Worm (Caenorhabditis elegans) whole organism, mixed stage, embryonic: Measurements from ENCODE around the gene lec-4.
A peak's percentile ranks its signal among the peaks of the same experiment; 100 is the strongest.

Experiments
- M03D4.4 ChIP-seq: sonication (generic microtip); optimal IDR thresholded peaks from 2 replicates; lab custom pipeline; 2017; ENCODE audit warnings: mild to moderate bottlenecking, missing genetic modification characterization, missing compliant biosample characterization
- bed-3 ChIP-seq: fragments of 200-800 bp; sonication (Bioruptor generic); optimal IDR thresholded peaks from 3 replicates; lab custom pipeline; 2018; ENCODE audit warnings: mild to moderate bottlenecking, missing genetic modification characterization, moderate library complexity, missing compliant biosample characterization
- blmp-1 ChIP-seq: fragments of 150-350 bp; optimal IDR thresholded peaks from 2 replicates; lab custom pipeline; 2014; ENCODE audit warnings: missing biosample characterization, missing genetic modification characterization
- ceh-39 ChIP-seq: fragments of 150-350 bp; optimal IDR thresholded peaks from 2 replicates; lab custom pipeline; 2014; ENCODE audit warnings: missing biosample characterization, missing genetic modification characterization
- ceh-43 ChIP-seq: fragments of 200-800 bp; sonication (Bioruptor generic); optimal IDR thresholded peaks from 2 replicates; lab custom pipeline; 2018; ENCODE audit warnings: mild to moderate bottlenecking, missing genetic modification characterization, moderate library complexity, missing compliant biosample characterization
- ceh-83 ChIP-seq: fragments of 200-800 bp; sonication (Bioruptor generic); optimal IDR thresholded peaks from 2 replicates; lab custom pipeline; 2018; ENCODE audit warnings: mild to moderate bottlenecking, missing genetic modification characterization, missing compliant biosample characterization
- ces-1 ChIP-seq: fragments of 150-350 bp; optimal IDR thresholded peaks from 2 replicates; lab custom pipeline; 2014; ENCODE audit warnings: missing biosample characterization, missing genetic modification reagents, missing genetic modification characterization
- cnd-1 ChIP-seq: fragments of 200-800 bp; sonication (Bioruptor generic); optimal IDR thresholded peaks from 2 replicates; lab custom pipeline; 2018; ENCODE audit warnings: mild to moderate bottlenecking, missing genetic modification characterization, missing compliant biosample characterization
- drap-1 ChIP-seq: fragments of 200-800 bp; sonication (Bioruptor generic); optimal IDR thresholded peaks from 3 replicates; lab custom pipeline; 2018; ENCODE audit warnings: mild to moderate bottlenecking, missing genetic modification characterization, missing compliant biosample characterization
- elt-1 ChIP-seq: sonication (generic microtip); optimal IDR thresholded peaks from 2 replicates; lab custom pipeline; 2017; ENCODE audit warnings: missing genetic modification characterization, mild to moderate bottlenecking, missing compliant biosample characterization, antibody characterized with exemption, moderate library complexity, borderline replicate concordance; ENCODE audit not compliant: insufficient read depth
- elt-3 ChIP-seq: fragments of 150-350 bp; optimal IDR thresholded peaks from 2 replicates; lab custom pipeline; 2014; ENCODE audit warnings: missing biosample characterization, missing genetic modification characterization
- flh-1 ChIP-seq: fragments of 200-800 bp; sonication (Bioruptor generic); optimal IDR thresholded peaks from 2 replicates; lab custom pipeline; 2018; ENCODE audit warnings: mild to moderate bottlenecking, missing genetic modification characterization, moderate library complexity, missing compliant biosample characterization
- ham-2 ChIP-seq: fragments of 200-800 bp; sonication (Bioruptor generic); optimal IDR thresholded peaks from 2 replicates; lab custom pipeline; 2018; ENCODE audit warnings: mild to moderate bottlenecking, missing genetic modification characterization, missing compliant biosample characterization
- hlh-1 ChIP-seq: fragments of 150-350 bp; optimal IDR thresholded peaks from 2 replicates; lab custom pipeline; 2014; ENCODE audit warnings: missing biosample characterization, missing genetic modification reagents, missing genetic modification characterization
- lin-13 ChIP-seq: fragments of 150-350 bp; optimal IDR thresholded peaks from 2 replicates; lab custom pipeline; 2014; ENCODE audit warnings: missing biosample characterization, missing genetic modification characterization
- lin-32 ChIP-seq: fragments of 200-800 bp; sonication (Bioruptor generic); optimal IDR thresholded peaks from 2 replicates; lab custom pipeline; 2018; ENCODE audit warnings: mild to moderate bottlenecking, missing genetic modification characterization, missing compliant biosample characterization
- lsy-2 ChIP-seq: fragments of 150-350 bp; optimal IDR thresholded peaks from 2 replicates; lab custom pipeline; 2014; ENCODE audit warnings: missing biosample characterization, missing genetic modification characterization
- mab-5 ChIP-seq: fragments of 150-350 bp; optimal IDR thresholded peaks from 2 replicates; lab custom pipeline; 2014; ENCODE audit warnings: missing biosample characterization, missing genetic modification characterization
- mep-1 ChIP-seq: fragments of 150-350 bp; optimal IDR thresholded peaks from 2 replicates; lab custom pipeline; 2017; ENCODE audit warnings: missing biosample characterization, missing genetic modification reagents, missing genetic modification characterization, inconsistent platforms
- mls-2 ChIP-seq: sonication (generic microtip); optimal IDR thresholded peaks from 2 replicates; lab custom pipeline; 2016; ENCODE audit warnings: mild to moderate bottlenecking, missing genetic modification characterization, moderate library complexity, missing compliant biosample characterization
- nhr-12 ChIP-seq: fragments of 150-350 bp; optimal IDR thresholded peaks from 2 replicates; lab custom pipeline; 2014; ENCODE audit warnings: missing biosample characterization, missing genetic modification characterization
- nhr-2 ChIP-seq: fragments of 150-350 bp; optimal IDR thresholded peaks from 2 replicates; lab custom pipeline; 2014; ENCODE audit warnings: missing biosample characterization, missing genetic modification characterization
- nhr-237 ChIP-seq: fragments of 150-350 bp; optimal IDR thresholded peaks from 2 replicates; lab custom pipeline; 2014; ENCODE audit warnings: missing biosample characterization, missing genetic modification characterization
- nhr-28 ChIP-seq: fragments of 150-350 bp; optimal IDR thresholded peaks from 2 replicates; lab custom pipeline; 2014; ENCODE audit warnings: missing biosample characterization, missing genetic modification characterization
- nhr-76 ChIP-seq: sonication (generic microtip); optimal IDR thresholded peaks from 2 replicates; lab custom pipeline; 2017; ENCODE audit warnings: missing biosample characterization, missing genetic modification characterization
- pha-4 ChIP-seq: fragments of 150-350 bp; optimal IDR thresholded peaks from 2 replicates; lab custom pipeline; 2018; ENCODE audit warnings: missing biosample characterization, missing genetic modification reagents, missing genetic modification characterization
- sem-2 ChIP-seq: fragments of 200-800 bp; sonication (Bioruptor generic); optimal IDR thresholded peaks from 2 replicates; lab custom pipeline; 2018; ENCODE audit warnings: mild to moderate bottlenecking, missing genetic modification characterization, missing compliant biosample characterization
- snpc-4 ChIP-seq: fragments of 150-350 bp; optimal IDR thresholded peaks from 2 replicates; lab custom pipeline; 2014; ENCODE audit warnings: missing biosample characterization, missing genetic modification characterization
- sptf-1 ChIP-seq: sonication (generic microtip); optimal IDR thresholded peaks from 2 replicates; lab custom pipeline; 2017; ENCODE audit warnings: mild to moderate bottlenecking, missing genetic modification characterization, moderate library complexity, missing compliant biosample characterization
- tbx-8 ChIP-seq: fragments of 200-800 bp; sonication (Bioruptor generic); optimal IDR thresholded peaks from 2 replicates; lab custom pipeline; 2018; ENCODE audit warnings: mild to moderate bottlenecking, missing genetic modification characterization, moderate library complexity, missing compliant biosample characterization
- unc-120 ChIP-seq: sonication (generic microtip); optimal IDR thresholded peaks from 2 replicates; lab custom pipeline; 2017; ENCODE audit warnings: missing genetic modification characterization, missing compliant biosample characterization; ENCODE audit not compliant: poor library complexity, severe bottlenecking
- unc-39 ChIP-seq: fragments of 150-350 bp; optimal IDR thresholded peaks from 2 replicates; lab custom pipeline; 2014; ENCODE audit warnings: missing biosample characterization, missing genetic modification characterization
- unc-62 ChIP-seq: fragments of 150-350 bp; optimal IDR thresholded peaks from 2 replicates; lab custom pipeline; 2014; ENCODE audit warnings: missing biosample characterization, missing genetic modification reagents, missing genetic modification characterization
- zip-8 ChIP-seq: fragments of 150-350 bp; optimal IDR thresholded peaks from 2 replicates; lab custom pipeline; 2014; ENCODE audit warnings: missing biosample characterization, missing genetic modification characterization
- ztf-11 ChIP-seq: fragments of 150-350 bp; optimal IDR thresholded peaks from 2 replicates; lab custom pipeline; 2014; ENCODE audit warnings: missing biosample characterization, missing genetic modification characterization

Gene lec-4

DNA sequence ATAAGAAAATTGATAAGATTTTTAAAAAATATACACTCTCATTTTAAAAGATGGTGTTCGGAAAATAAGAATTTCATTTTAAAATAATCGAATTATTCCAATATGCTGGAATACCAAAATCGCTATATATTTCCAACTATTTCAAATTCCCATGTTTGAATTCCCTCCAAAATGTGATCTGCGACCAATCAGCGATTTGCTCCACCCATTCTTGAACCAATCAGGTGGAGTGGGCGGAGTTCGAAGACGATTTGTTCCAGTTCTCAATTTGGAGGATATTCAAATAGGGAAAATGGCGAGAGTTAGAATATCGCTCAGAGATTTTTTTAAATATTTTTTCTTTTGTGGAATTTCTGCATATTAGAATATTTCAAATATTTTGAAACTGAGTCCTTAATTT lies 17.7 kb upstream of the lec-4 start:
- TF ChIP-seq mls-2 (no peak), tbx-8 (GFP tag; lab: Kevin White, UChicago) (no peak), pha-4 (no peak), ceh-43 (GFP tag; lab: Kevin White, UChicago) (no peak), drap-1 (GFP tag; lab: Kevin White, UChicago) (no peak), M03D4.4 (tag; lab: Kevin White, UChicago) (no peak), mep-1 (tag; lab: Kevin White, UChicago) (no peak), ces-1 (GFP tag; lab: Kevin White, UChicago) (no peak), nhr-237 (no peak), sptf-1 (tag; lab: Kevin White, UChicago) (no peak), ztf-11 (tag; lab: Kevin White, UChicago) (no peak), snpc-4 (tag; lab: Kevin White, UChicago) (no peak), mab-5 (tag; lab: Kevin White, UChicago) (no peak), elt-1 (tag; lab: Kevin White, UChicago) (no peak), cnd-1 (no peak), bed-3 (no peak), lsy-2 (tag; lab: Kevin White, UChicago) (no peak), unc-62 (GFP tag; lab: Kevin White, UChicago) (no peak)

DNA sequence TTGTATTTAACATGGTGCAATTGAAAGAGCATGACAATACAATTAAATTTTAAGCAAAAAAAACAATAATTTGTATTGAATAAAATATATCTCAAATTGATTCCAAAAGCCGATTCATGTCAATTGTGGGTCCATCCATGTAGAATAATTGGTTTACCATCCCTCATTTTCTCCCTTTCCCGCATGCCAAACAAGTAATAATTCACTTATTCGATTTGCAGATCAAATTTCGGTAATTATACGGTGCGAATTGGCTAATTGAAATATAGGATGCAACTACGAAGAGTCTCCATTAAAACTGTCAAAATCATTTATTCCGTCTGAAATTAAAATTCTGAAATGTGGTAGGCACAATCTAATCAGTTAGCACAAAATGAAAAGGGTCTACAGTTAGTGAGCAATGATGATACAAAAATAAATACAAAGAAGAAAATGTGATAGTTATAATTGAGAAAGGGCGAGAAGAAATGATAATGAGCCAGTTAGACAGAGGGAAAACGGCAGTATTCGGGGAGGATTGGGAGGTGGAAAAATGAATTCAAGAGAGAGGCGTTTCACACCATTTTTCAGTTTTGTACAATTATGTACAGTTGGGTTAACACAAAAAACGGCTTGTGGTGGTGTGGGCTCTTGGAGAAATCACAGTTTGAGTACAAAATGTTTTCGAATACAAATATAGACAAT lies 16.7 kb upstream of the lec-4 start:
- no peak for TF ChIP-seq ceh-39
- TF ChIP-seq sem-2 (GFP tag; lab: Kevin White, UChicago) = no peak
- no peak for TF ChIP-seq M03D4.4 (tag; lab: Kevin White, UChicago)
- TF ChIP-seq ztf-11 (tag; lab: Kevin White, UChicago) = no peak
- TF ChIP-seq lin-32 (GFP tag; lab: Kevin White, UChicago) = no peak
- TF ChIP-seq nhr-12 = no peak
- TF ChIP-seq cnd-1 = no peak
- no peak for TF ChIP-seq sptf-1 (tag; lab: Kevin White, UChicago)
- TF ChIP-seq zip-8 (tag; lab: Kevin White, UChicago) = no peak
- no peak for TF ChIP-seq tbx-8 (GFP tag; lab: Kevin White, UChicago)
- no peak for TF ChIP-seq drap-1 (GFP tag; lab: Kevin White, UChicago)
- no peak for TF ChIP-seq lsy-2 (tag; lab: Kevin White, UChicago)
- no peak for TF ChIP-seq nhr-2 (tag; lab: Kevin White, UChicago)
- peak; percentile 99 for TF ChIP-seq ces-1 (GFP tag; lab: Kevin White, UChicago)
- no peak for TF ChIP-seq pha-4
- no peak for TF ChIP-seq unc-120 (tag; lab: Kevin White, UChicago)
- TF ChIP-seq blmp-1 (tag; lab: Kevin White, UChicago) = no peak
- TF ChIP-seq snpc-4 (tag; lab: Kevin White, UChicago) = no peak
- TF ChIP-seq mls-2 = peak; percentile 24
- TF ChIP-seq bed-3 = no peak
- TF ChIP-seq mab-5 (tag; lab: Kevin White, UChicago) = no peak
- no peak for TF ChIP-seq nhr-237
- TF ChIP-seq nhr-76 (tag; lab: Kevin White, UChicago) = no peak
- no peak for TF ChIP-seq flh-1 (GFP tag; lab: Kevin White, UChicago)
- TF ChIP-seq ceh-43 (GFP tag; lab: Kevin White, UChicago) = peak; percentile 65
- no peak for TF ChIP-seq hlh-1
- no peak for TF ChIP-seq elt-1 (tag; lab: Kevin White, UChicago)
- TF ChIP-seq elt-3 (tag; lab: Kevin White, UChicago) = peak; percentile 25
- peak; percentile 20 for TF ChIP-seq ceh-83 (GFP tag; lab: Kevin White, UChicago)
- TF ChIP-seq mep-1 (tag; lab: Kevin White, UChicago) = no peak
- TF ChIP-seq lin-13 = no peak
- TF ChIP-seq nhr-28 (tag; lab: Kevin White, UChicago) = no peak
- TF ChIP-seq ham-2 (GFP tag; lab: Kevin White, UChicago) = no peak
- no peak for TF ChIP-seq unc-62 (GFP tag; lab: Kevin White, UChicago)
- peak; percentile 11 for TF ChIP-seq unc-39 (tag; lab: Kevin White, UChicago)

DNA sequence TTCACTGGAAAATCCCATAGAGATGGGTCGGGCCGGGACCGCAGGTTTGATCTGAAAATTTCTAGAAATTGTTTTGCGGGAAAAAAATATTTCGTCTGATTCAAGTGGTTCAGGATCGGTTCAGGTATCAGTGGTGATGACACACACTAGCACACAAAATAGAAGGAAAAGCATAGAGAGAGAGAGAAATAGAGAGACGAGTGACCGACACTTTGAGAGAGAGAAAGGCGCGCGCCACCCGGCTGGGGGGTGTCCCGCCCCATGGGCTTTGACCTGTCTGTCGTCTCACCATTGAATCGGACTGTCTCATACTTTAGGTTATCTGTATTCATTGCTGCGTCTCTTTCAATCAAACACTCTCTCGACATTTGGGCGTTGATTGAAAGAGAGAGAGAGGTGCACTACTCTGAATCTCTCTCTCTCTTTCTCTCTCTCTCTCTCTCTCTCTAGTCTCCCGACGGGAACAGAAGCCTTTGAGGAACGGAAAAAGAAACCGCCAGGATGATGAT lies 13.4 kb upstream of the lec-4 start, which contains the start of gene acy-3:
TSS of gene acy-3 (minus strand) at position 51 of the 509 bp plus-strand sequence.
- TF ChIP-seq snpc-4 (tag; lab: Kevin White, UChicago) = no peak
- peak; percentile 9 for TF ChIP-seq M03D4.4 (tag; lab: Kevin White, UChicago)
- peak; percentile 81 for TF ChIP-seq unc-120 (tag; lab: Kevin White, UChicago)
- no peak for TF ChIP-seq ceh-43 (GFP tag; lab: Kevin White, UChicago)
- TF ChIP-seq hlh-1 = peak; percentile 57
- peak; percentile 70 for TF ChIP-seq unc-62 (GFP tag; lab: Kevin White, UChicago)
- no peak for TF ChIP-seq elt-3 (tag; lab: Kevin White, UChicago)
- no peak for TF ChIP-seq tbx-8 (GFP tag; lab: Kevin White, UChicago)
- peak; percentile 64 for TF ChIP-seq ham-2 (GFP tag; lab: Kevin White, UChicago)
- TF ChIP-seq nhr-12 = no peak
- TF ChIP-seq lin-13 = no peak
